Worm (Caenorhabditis elegans): Measurements from ENCODE around the gene R01H2.4.

DNA sequence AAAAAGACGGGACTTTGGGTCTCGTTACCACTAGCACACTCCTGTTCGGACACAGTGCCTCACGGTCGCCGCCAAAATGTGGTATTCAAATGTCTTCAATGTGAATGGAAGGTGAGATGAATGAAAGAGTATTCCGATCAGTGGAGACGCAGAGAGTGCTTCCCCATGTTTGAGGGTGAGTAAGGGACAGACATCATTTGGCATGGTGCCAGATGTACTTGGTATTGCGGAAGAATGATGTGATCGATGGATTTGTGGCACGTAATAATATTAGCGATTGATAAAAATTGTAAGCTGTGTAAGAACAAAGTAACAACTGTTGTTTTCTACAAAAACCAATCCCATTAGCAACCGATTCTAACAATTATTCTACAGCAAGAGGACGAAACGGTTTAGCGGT, 32.0 kb downstream of the R01H2.4 start:
- no peak for TF ChIP-seq nhr-237 (tag; optimal IDR thresholded peaks at IDR 0.05)
- no peak for TF ChIP-seq pha-4 (tag; optimal IDR thresholded peaks at IDR 0.05)
- no peak for TF ChIP-seq mab-5 (tag; optimal IDR thresholded peaks at IDR 0.05)
- TF ChIP-seq M03D4.4 (tag; optimal IDR thresholded peaks at IDR 0.05): no peak
- TF ChIP-seq ces-1 (GFP tag; optimal IDR thresholded peaks at IDR 0.05): no peak
- no peak for TF ChIP-seq unc-120 (tag; optimal IDR thresholded peaks at IDR 0.05; ENCODE audit: poor library complexity, severe bottlenecking)

Data from whole organism, mixed stage, embryonic.